Worm (Caenorhabditis elegans): Measurements from ENCODE around the gene hum-5.

The hum-5 gene

DNA sequence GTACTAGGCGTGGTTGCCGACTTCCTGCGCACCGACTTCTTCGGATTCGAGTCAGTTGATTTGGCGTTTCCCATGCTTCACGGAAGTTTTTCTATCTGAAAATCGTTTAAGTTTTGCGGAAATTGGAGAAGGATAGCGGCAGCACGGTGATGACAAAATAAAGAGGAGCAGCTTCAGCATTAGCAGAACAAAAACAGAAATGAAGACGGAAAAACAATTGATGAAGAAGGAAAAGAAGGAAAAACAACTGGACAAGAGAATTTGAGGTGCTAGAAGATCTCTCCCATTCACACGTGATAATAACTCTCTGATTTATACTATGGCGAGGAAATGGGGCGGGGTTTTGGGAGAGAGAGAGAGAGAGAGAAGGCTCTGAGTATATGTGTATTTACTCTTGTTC, 44.6 kb downstream of the hum-5 start, which contains the start of gene glb-11:
glb-11 (minus strand) TSS at position 101 of the 400 bp plus-strand sequence.
- no peak for TF ChIP-seq ceh-13 (GFP tag; optimal IDR thresholded peaks at IDR 0.05)
- TF ChIP-seq ama-1 (optimal IDR thresholded peaks at IDR 0.05), result no peak
- no peak for TF ChIP-seq tbx-11 (GFP tag; IDR thresholded peaks at IDR 0.05)
- no peak for TF ChIP-seq F13C5.2 (tag; optimal IDR thresholded peaks at IDR 0.05)
- no peak for TF ChIP-seq aly-1 (tag; optimal IDR thresholded peaks at IDR 0.05)
- TF ChIP-seq pes-1 (GFP tag; IDR thresholded peaks at IDR 0.05), result no peak
- TF ChIP-seq ets-7 (tag; optimal IDR thresholded peaks at IDR 0.05), result no peak
- no peak for TF ChIP-seq hmbx-1 (tag; optimal IDR thresholded peaks at IDR 0.05)
- TF ChIP-seq scrt-1 (GFP tag; IDR thresholded peaks at IDR 0.05), result no peak
- TF ChIP-seq flt-1 (GFP tag; IDR thresholded peaks at IDR 0.05), result no peak
- TF ChIP-seq hmg-4 (GFP tag; optimal IDR thresholded peaks at IDR 0.05), result no peak
- no peak for TF ChIP-seq tra-4 (tag; optimal IDR thresholded peaks at IDR 0.05)

DNA sequence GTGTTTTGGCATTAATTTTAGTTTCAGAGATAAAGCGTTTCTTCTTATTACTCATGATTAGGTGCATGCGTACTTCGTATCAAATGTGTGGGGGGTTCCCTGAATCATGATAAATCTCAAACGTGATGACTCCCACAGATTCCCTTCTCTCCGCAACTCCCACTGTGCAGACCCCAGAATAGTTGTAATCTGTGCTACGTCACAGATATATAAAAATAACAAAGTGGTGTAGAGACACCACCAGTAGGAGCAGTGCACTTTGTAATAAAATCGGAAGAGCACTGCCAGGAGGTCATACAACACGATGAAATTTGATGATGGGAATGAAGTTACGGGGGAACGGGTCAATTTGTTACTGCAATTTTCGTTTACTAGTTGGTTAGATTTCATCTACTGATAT, 45.3 kb downstream of the hum-5 start:
- TF ChIP-seq pes-1 (GFP tag; IDR thresholded peaks at IDR 0.05), result no peak
- TF ChIP-seq aly-1 (tag; optimal IDR thresholded peaks at IDR 0.05), result no peak
- no peak for TF ChIP-seq B0310.2 (tag; optimal IDR thresholded peaks at IDR 0.05)
- TF ChIP-seq ama-1 (optimal IDR thresholded peaks at IDR 0.05), result no peak
- no peak for TF ChIP-seq scrt-1 (GFP tag; IDR thresholded peaks at IDR 0.05)
- no peak for TF ChIP-seq hmbx-1 (tag; optimal IDR thresholded peaks at IDR 0.05)
- no peak for TF ChIP-seq sea-1 (GFP tag; conservative IDR thresholded peaks at IDR 0.05)
- no peak for TF ChIP-seq ceh-13 (GFP tag; optimal IDR thresholded peaks at IDR 0.05)
- no peak for TF ChIP-seq tbx-37 (GFP tag; conservative IDR thresholded peaks at IDR 0.05)

DNA sequence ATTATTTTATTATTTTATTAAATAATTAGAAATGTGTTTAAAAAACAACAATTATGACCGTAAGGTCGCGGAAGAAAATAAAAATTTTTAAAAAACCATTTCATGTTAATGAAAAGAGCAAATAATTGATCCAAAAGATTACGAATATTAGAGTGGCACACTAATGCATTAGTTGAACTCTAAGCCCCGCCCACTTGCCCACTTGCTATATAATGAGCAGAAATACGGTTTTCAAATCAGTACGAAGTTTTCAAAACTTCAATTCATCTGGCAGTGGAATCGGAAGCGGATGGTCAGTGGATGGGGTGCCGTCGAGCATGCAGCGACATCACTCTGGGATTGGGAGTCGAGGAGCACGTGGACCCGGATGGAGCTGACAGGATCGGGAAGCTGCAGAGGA, 48.9 kb downstream of the hum-5 start, which contains the start of gene C36E8.6:
C36E8.6 (plus strand) TSS at position 301 of the 400 bp plus-strand sequence.
- no peak for TF ChIP-seq sea-1 (GFP tag; conservative IDR thresholded peaks at IDR 0.05)
- no peak for TF ChIP-seq hmg-4 (GFP tag; optimal IDR thresholded peaks at IDR 0.05)
- TF ChIP-seq tbx-11 (GFP tag; IDR thresholded peaks at IDR 0.05), result no peak
- TF ChIP-seq tra-4 (tag; optimal IDR thresholded peaks at IDR 0.05), result no peak
- TF ChIP-seq ceh-36 (tag; optimal IDR thresholded peaks at IDR 0.05), result no peak
- TF ChIP-seq pes-1 (GFP tag; IDR thresholded peaks at IDR 0.05), result no peak
- no peak for TF ChIP-seq hmbx-1 (tag; optimal IDR thresholded peaks at IDR 0.05)
- no peak for TF ChIP-seq aly-1 (tag; optimal IDR thresholded peaks at IDR 0.05)
- TF ChIP-seq flt-1 (GFP tag; IDR thresholded peaks at IDR 0.05), result no peak

DNA sequence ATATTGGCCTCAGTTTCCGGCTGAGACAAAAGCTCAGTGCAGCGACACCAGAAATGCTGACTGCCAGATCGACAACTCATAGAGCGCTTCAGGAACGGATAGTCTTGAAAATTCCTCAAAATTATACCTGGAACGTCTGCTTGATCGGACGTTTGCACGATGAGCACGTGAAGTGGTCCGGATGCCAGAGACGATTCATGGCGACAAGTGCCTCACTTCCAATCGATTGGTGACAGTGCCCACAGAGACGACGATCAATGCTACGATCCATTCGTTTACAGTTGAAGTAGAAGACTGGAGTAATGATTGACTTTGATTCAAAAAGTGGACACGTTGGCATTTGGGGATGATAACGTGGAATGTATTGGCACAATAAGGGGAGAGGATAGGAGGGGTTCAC, 50.3 kb downstream of the hum-5 start, which contains the start of gene Y1A5A.1:
Y1A5A.1 (minus strand) TSS at position 294 of the 400 bp plus-strand sequence.
- TF ChIP-seq hmg-4 (GFP tag; optimal IDR thresholded peaks at IDR 0.05), result no peak
- no peak for TF ChIP-seq flt-1 (GFP tag; IDR thresholded peaks at IDR 0.05)
- no peak for TF ChIP-seq pes-1 (GFP tag; IDR thresholded peaks at IDR 0.05)
- TF ChIP-seq sea-1 (GFP tag; conservative IDR thresholded peaks at IDR 0.05), result no peak
- TF ChIP-seq tra-4 (tag; optimal IDR thresholded peaks at IDR 0.05), result no peak
- no peak for TF ChIP-seq ama-1 (optimal IDR thresholded peaks at IDR 0.05)
- TF ChIP-seq hmbx-1 (tag; optimal IDR thresholded peaks at IDR 0.05), result no peak
- no peak for TF ChIP-seq ets-7 (tag; optimal IDR thresholded peaks at IDR 0.05)
- no peak for TF ChIP-seq aly-1 (tag; optimal IDR thresholded peaks at IDR 0.05)

DNA sequence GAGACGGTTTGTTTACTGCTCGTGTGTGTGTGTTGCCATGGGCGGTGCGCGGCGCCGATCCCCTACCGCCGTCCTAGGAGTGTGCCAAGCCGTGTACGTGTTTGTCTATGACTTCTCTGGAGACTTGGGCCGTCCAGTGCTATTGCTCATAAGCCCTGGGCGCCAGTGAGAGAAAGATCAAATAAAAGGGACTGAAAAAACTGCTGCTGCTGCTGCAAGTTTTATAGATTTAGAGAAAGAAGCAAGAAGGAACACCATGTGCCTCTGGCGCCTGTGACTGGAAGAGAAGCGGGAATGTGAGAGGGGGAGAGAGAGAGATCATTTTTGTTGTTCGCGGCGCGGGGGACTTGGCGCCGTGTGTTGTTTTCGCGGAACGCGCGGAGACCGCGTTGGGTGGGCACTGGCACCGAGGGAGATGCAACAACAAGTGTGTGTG, 52.6 kb downstream of the hum-5 start:
- TF ChIP-seq ama-1 (optimal IDR thresholded peaks at IDR 0.05) (no peak), hnd-1 (tag; optimal IDR thresholded peaks at IDR 0.05) (no peak), hmg-4 (GFP tag; optimal IDR thresholded peaks at IDR 0.05) (no peak), ceh-13 (GFP tag; optimal IDR thresholded peaks at IDR 0.05) (no peak), scrt-1 (GFP tag; IDR thresholded peaks at IDR 0.05) (no peak), ceh-36 (tag; optimal IDR thresholded peaks at IDR 0.05) (no peak), hmbx-1 (tag; optimal IDR thresholded peaks at IDR 0.05) (no peak), tbx-11 (GFP tag; IDR thresholded peaks at IDR 0.05) (no peak), B0310.2 (tag; optimal IDR thresholded peaks at IDR 0.05) (no peak), tbx-37 (GFP tag; conservative IDR thresholded peaks at IDR 0.05) (no peak), ets-7 (tag; optimal IDR thresholded peaks at IDR 0.05) (no peak), tra-4 (tag; optimal IDR thresholded peaks at IDR 0.05) (no peak), pes-1 (GFP tag; IDR thresholded peaks at IDR 0.05) (no peak), aly-1 (tag; optimal IDR thresholded peaks at IDR 0.05) (no peak), sea-1 (GFP tag; conservative IDR thresholded peaks at IDR 0.05) (no peak), flt-1 (GFP tag; IDR thresholded peaks at IDR 0.05) (no peak), F13C5.2 (tag; optimal IDR thresholded peaks at IDR 0.05) (no peak)

DNA sequence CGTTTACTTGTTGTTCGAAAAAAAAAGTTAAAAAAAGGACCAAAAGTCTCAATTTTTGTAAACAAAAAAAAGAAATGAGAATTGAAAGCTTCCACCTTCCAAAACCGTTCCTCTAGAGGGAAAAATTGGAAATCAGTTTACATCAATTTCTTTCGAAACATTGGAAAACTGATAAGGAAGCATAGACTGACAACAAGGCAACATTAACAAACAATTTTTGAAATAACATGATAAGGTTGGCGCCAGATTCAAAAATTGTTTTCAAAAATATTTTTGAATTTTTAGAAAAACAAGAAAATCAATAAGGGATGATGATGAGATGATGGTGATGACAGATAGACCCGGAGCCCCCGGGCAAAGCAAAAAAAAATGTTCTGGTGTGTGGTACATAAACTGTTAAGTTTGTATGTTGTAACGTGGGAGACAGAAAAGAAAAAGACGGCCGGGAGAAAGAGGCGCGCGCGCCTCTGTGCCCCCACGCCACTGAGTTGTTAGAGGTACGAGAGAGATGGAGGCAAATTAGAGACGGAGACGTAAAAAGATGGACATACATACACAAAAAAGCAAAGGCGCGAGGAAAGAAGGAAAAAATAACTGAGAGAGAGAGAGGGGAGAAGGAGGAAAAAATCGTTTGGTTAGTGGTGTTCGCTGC, 56.5 kb downstream of the hum-5 start:
- TF ChIP-seq hnd-1 (tag; optimal IDR thresholded peaks at IDR 0.05), result no peak
- TF ChIP-seq tbx-37 (GFP tag; conservative IDR thresholded peaks at IDR 0.05), result 0 out of 2 replicates have a peak, but pooled peaks have one; percentile 6
- TF ChIP-seq hmg-4 (GFP tag; optimal IDR thresholded peaks at IDR 0.05), result no peak
- TF ChIP-seq ceh-13 (GFP tag; optimal IDR thresholded peaks at IDR 0.05), result no peak

Data from whole organism, early embryonic.